Worm (Caenorhabditis elegans) whole organism, L2 larva: ENCODE data around the gene gtf-2E1.
A peak's percentile ranks its signal among the peaks of the same experiment; 100 is the strongest.

Source experiments
- C34F6.9 ChIP-seq: fragments of 150-350 bp; optimal IDR thresholded peaks from 2 replicates; lab custom pipeline; 2014; ENCODE audit warnings: missing biosample characterization, missing genetic modification characterization
- F13H6.1 ChIP-seq: sonication (generic microtip); optimal IDR thresholded peaks from 2 replicates; lab custom pipeline; 2016; ENCODE audit warnings: missing genetic modification characterization, missing compliant biosample characterization
- Y55F3AM.14 ChIP-seq: fragments of 200-800 bp; sonication (Bioruptor generic); optimal IDR thresholded peaks from 2 replicates; lab custom pipeline; 2018; ENCODE audit warnings: mild to moderate bottlenecking, missing genetic modification characterization, missing compliant biosample characterization
- ZK546.5 ChIP-seq: sonication (generic microtip); optimal IDR thresholded peaks from 2 replicates; lab custom pipeline; 2017; ENCODE audit warnings: missing biosample characterization, missing genetic modification characterization
- alr-1 ChIP-seq: fragments of 150-350 bp; optimal IDR thresholded peaks from 2 replicates; lab custom pipeline; 2014; ENCODE audit warnings: missing biosample characterization, missing genetic modification characterization
- aly-2 ChIP-seq: fragments of 150-350 bp; optimal IDR thresholded peaks from 2 replicates; lab custom pipeline; 2014; ENCODE audit warnings: missing biosample characterization, missing genetic modification characterization
- ceh-16 ChIP-seq: fragments of 150-350 bp; optimal IDR thresholded peaks from 2 replicates; lab custom pipeline; 2014; ENCODE audit warnings: missing biosample characterization, missing genetic modification characterization
- crh-2 ChIP-seq: sonication (generic microtip); optimal IDR thresholded peaks from 2 replicates; lab custom pipeline; 2017; ENCODE audit warnings: missing biosample characterization, missing genetic modification characterization
- dmd-4 ChIP-seq: sonication (generic microtip); optimal IDR thresholded peaks from 2 replicates; lab custom pipeline; 2017; ENCODE audit warnings: missing biosample characterization, missing genetic modification characterization
- egl-27 ChIP-seq: sonication (generic microtip); optimal IDR thresholded peaks from 3 replicates; lab custom pipeline; 2017; ENCODE audit warnings: missing biosample characterization, missing genetic modification reagents, missing genetic modification characterization
- elt-1 ChIP-seq: fragments of 150-350 bp; optimal IDR thresholded peaks from 2 replicates; lab custom pipeline; 2014; ENCODE audit warnings: missing biosample characterization, missing genetic modification characterization
- elt-3 ChIP-seq: sonication (generic microtip); optimal IDR thresholded peaks from 2 replicates; lab custom pipeline; 2017; ENCODE audit warnings: missing biosample characterization, missing genetic modification characterization
- gmeb-1 ChIP-seq: fragments of 150-350 bp; optimal IDR thresholded peaks from 2 replicates; lab custom pipeline; 2014; ENCODE audit warnings: missing biosample characterization, missing genetic modification characterization
- lsy-2 ChIP-seq, 2 experiments: fragments of 150-350 bp in 1 of 2; sonication (generic microtip) in 1 of 2; optimal IDR thresholded peaks; 2 replicates each; lab custom pipeline; 2014 to 2017; ENCODE audit warnings: missing biosample characterization in 2 of 2, missing genetic modification characterization in 2 of 2
- mab-5 ChIP-seq: fragments of 150-350 bp; optimal IDR thresholded peaks from 2 replicates; lab custom pipeline; 2014; ENCODE audit warnings: missing biosample characterization, missing genetic modification characterization
- mbf-1 ChIP-seq: sonication (generic microtip); optimal IDR thresholded peaks from 2 replicates; lab custom pipeline; 2017; ENCODE audit warnings: missing biosample characterization, missing genetic modification characterization
- nhr-11 ChIP-seq: fragments of 150-350 bp; optimal IDR thresholded peaks from 2 replicates; lab custom pipeline; 2014; ENCODE audit warnings: missing biosample characterization, missing genetic modification characterization
- nhr-12 ChIP-seq: fragments of 150-350 bp; optimal IDR thresholded peaks from 2 replicates; lab custom pipeline; 2014; ENCODE audit warnings: missing biosample characterization, missing genetic modification characterization
- nhr-129 ChIP-seq: fragments of 150-350 bp; optimal IDR thresholded peaks from 2 replicates; lab custom pipeline; 2014; ENCODE audit warnings: missing biosample characterization, missing genetic modification characterization
- nhr-21 ChIP-seq: fragments of 150-350 bp; optimal IDR thresholded peaks from 2 replicates; lab custom pipeline; 2014; ENCODE audit warnings: missing biosample characterization, missing genetic modification characterization
- nhr-23 ChIP-seq: fragments of 150-350 bp; optimal IDR thresholded peaks from 2 replicates; lab custom pipeline; 2014; ENCODE audit warnings: missing biosample characterization, missing genetic modification reagents, missing genetic modification characterization
- nhr-237 ChIP-seq: fragments of 150-350 bp; optimal IDR thresholded peaks from 2 replicates; lab custom pipeline; 2014; ENCODE audit warnings: missing biosample characterization, missing genetic modification characterization
- nhr-25 ChIP-seq: fragments of 150-350 bp; sonication (generic microtip); optimal IDR thresholded peaks from 3 replicates; lab custom pipeline; 2014; ENCODE audit warnings: missing biosample characterization, missing genetic modification characterization
- nhr-6 ChIP-seq: fragments of 150-350 bp; optimal IDR thresholded peaks from 2 replicates; lab custom pipeline; 2014; ENCODE audit warnings: missing biosample characterization, missing genetic modification characterization
- nhr-77 ChIP-seq: fragments of 150-350 bp; optimal IDR thresholded peaks from 2 replicates; lab custom pipeline; 2014; ENCODE audit warnings: missing biosample characterization, missing genetic modification characterization
- peb-1 ChIP-seq: fragments of 150-350 bp; optimal IDR thresholded peaks from 2 replicates; lab custom pipeline; 2014; ENCODE audit warnings: missing biosample characterization, missing genetic modification characterization
- sem-4 ChIP-seq: fragments of 150-350 bp; optimal IDR thresholded peaks from 2 replicates; lab custom pipeline; 2014; ENCODE audit warnings: missing biosample characterization, missing genetic modification reagents, missing genetic modification characterization
- skn-1 ChIP-seq: sonication (generic microtip); optimal IDR thresholded peaks from 2 replicates; lab custom pipeline; 2017; ENCODE audit warnings: missing biosample characterization, missing genetic modification characterization
- unc-55 ChIP-seq: fragments of 150-350 bp; sonication (generic microtip); optimal IDR thresholded peaks from 3 replicates; lab custom pipeline; 2014; ENCODE audit warnings: missing biosample characterization, missing genetic modification reagents, missing genetic modification characterization
- ztf-4 ChIP-seq: fragments of 150-350 bp; optimal IDR thresholded peaks from 2 replicates; lab custom pipeline; 2014; ENCODE audit warnings: missing biosample characterization, missing genetic modification characterization

The gtf-2E1 gene

DNA sequence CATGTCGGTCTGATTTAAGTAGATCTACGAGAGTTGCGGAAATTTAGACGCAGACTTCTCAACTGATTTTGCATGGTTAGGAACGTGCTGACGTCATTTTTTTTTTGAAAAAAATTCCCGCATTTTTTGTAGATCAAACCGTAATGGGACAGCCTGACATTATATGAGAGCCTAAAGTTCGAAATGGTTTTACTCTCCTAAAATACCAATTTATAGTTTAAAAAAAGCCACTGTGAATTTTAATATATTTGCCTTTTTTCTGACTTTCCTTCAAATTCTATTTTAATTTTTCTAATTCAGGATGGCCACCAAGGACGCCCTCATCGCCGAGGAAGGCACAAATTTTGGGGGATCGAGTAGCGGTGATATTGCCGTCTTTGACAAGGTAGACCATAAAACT lies 13.9 kb downstream of the gtf-2E1 start, which contains the start of gene atgp-1:
TSS of gene atgp-1 (plus strand) at position 301 of the 400 bp plus-strand sequence.
- TF ChIP-seq peb-1 = no peak
- TF ChIP-seq nhr-12 = no peak
- TF ChIP-seq nhr-23 = no peak
- no peak for TF ChIP-seq elt-3 (tag; lab: Kevin White, UChicago)
- TF ChIP-seq mab-5 = no peak
- TF ChIP-seq sem-4 (tag; lab: Kevin White, UChicago) = no peak
- no peak for TF ChIP-seq ZK546.5 (tag; lab: Kevin White, UChicago)
- no peak for TF ChIP-seq egl-27 (tag; lab: Kevin White, UChicago)
- TF ChIP-seq mbf-1 (tag; lab: Kevin White, UChicago) = no peak
- TF ChIP-seq F13H6.1 (tag; lab: Kevin White, UChicago) = no peak
- no peak for TF ChIP-seq alr-1 (tag; lab: Kevin White, UChicago)
- TF ChIP-seq ztf-4 (tag; lab: Kevin White, UChicago) = no peak
- TF ChIP-seq Y55F3AM.14 (GFP tag; lab: Kevin White, UChicago) = no peak

DNA sequence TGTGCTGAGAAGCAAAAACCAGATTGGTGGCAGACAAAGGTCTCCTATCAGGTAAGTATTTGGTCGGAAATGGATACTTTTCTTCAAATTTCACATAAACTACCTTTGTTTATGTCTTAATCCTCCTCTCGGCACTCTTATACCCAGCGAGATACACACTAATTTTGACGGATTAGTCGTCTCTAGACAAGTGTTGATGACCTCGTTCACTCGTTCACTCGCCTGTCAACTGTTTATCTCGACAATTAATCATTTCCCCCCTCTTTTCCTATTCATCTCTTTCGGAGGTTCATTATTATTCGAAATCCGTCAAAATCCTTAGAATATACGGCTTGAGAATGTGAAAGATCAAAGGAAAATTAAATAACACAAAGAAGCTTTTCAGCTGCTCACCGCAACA lies 14.6 kb downstream of the gtf-2E1 start:
- TF ChIP-seq crh-2 (tag; lab: Kevin White, UChicago) = no peak
- TF ChIP-seq nhr-6 (tag; lab: Kevin White, UChicago) = no peak
- TF ChIP-seq ZK546.5 (tag; lab: Kevin White, UChicago) = no peak
- peak; percentile 17 for TF ChIP-seq ceh-16 (tag; lab: Kevin White, UChicago)
- TF ChIP-seq nhr-25 (tag; lab: Kevin White, UChicago) = no peak
- TF ChIP-seq nhr-11 = no peak

DNA sequence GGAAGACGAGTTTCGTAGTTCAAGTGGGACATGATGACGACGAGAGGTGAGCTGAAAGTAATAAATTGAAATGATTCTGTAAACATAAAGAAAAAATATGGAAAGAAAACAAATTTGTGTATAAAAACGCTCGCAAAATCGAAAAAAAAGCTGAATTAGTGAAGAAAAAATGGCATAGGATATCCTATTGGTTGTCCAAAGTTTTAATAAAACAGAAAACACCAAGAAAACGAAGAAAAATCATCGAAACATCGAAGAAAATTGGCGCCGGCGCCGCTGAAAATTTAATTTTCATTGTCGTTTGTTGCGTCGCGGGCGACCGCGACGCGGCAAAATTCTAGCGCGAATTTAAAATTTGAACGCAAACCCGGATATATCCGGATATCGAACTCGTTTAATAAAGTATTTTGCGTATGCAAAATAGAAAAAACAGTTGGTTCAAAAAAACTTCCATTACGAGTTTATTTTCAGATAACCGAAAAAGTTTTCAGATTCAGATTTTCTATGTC lies 18.6 kb downstream of the gtf-2E1 start, which contains the start of gene gln-5:
TSS of gene gln-5 (minus strand) at position 51 of the 509 bp plus-strand sequence.
- no peak for TF ChIP-seq skn-1 (tag; lab: Kevin White, UChicago)
- TF ChIP-seq nhr-77 (tag; lab: Kevin White, UChicago) = no peak
- TF ChIP-seq unc-55 (GFP tag; lab: Kevin White, UChicago) = no peak

DNA sequence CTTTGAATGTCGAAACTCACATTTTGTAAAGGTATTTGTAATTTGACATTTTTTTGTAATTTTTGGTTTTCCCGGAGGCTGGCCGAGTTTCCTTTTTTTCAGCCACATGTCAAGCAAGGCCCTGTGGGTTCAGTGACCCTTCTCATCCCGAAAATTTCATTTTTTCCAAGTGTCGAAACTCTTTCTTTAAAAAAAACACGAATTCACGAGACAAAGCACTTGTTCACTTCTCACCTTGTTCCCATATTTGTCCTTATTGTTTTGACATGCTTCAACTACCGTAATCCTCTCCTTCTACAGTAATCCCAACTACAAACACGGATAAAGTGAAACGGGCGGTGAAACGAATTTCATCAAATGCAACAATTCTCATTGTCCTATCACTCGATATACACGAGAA lies 20.2 kb downstream of the gtf-2E1 start, which contains the start of gene lhfp-4:
TSS of gene lhfp-4 (plus strand) at position 301 of the 400 bp plus-strand sequence.
- TF ChIP-seq peb-1 = no peak
- TF ChIP-seq aly-2 = no peak

DNA sequence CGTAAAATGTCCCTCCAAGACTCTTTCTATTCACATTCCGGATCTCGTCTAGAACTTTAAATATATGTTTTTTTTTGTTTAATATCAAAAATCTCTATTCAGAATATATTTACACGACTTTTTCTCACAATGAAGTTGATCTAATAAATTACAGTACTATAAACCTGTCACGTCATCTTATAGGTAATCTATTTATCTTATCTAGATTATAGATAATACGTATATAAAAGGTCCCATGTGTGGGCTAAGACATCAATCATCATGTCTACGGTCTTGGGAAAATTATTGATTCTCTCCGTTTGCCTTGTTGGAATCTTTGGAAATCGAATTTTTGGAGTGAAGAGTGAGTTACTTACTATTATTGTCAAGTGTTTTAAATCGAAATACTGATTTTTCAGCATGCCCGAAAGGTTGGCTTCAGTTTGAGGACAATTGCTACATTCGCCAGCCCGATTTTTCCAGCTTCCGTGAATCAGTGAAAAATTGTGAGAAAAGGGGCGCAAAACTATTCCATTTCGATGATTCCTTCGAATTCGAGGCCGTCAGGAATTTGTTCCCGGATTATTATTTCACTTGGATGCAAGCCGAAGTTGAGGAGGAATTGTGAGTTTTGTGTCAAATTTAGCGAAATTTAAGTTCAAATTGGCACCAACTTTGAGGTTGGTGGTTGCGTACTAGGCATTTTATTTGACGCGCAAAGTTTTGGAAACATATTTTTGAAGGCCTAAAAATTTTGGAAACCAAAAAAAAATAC lies 21.8 kb downstream of the gtf-2E1 start, which contains the start of gene clec-196:
TSS of gene clec-196 (plus strand) at position 252 of the 754 bp plus-strand sequence.
- peak in 1 of 2 experiments; percentile 42 for TF ChIP-seq lsy-2 (tag; optimal IDR thresholded peaks at IDR 0.05; lab: Kevin White, UChicago)
- peak; percentile 22 for TF ChIP-seq C34F6.9
- no peak for TF ChIP-seq nhr-21 (tag; lab: Kevin White, UChicago)
- no peak for TF ChIP-seq unc-55 (GFP tag; lab: Kevin White, UChicago)
- no peak for TF ChIP-seq aly-2

DNA sequence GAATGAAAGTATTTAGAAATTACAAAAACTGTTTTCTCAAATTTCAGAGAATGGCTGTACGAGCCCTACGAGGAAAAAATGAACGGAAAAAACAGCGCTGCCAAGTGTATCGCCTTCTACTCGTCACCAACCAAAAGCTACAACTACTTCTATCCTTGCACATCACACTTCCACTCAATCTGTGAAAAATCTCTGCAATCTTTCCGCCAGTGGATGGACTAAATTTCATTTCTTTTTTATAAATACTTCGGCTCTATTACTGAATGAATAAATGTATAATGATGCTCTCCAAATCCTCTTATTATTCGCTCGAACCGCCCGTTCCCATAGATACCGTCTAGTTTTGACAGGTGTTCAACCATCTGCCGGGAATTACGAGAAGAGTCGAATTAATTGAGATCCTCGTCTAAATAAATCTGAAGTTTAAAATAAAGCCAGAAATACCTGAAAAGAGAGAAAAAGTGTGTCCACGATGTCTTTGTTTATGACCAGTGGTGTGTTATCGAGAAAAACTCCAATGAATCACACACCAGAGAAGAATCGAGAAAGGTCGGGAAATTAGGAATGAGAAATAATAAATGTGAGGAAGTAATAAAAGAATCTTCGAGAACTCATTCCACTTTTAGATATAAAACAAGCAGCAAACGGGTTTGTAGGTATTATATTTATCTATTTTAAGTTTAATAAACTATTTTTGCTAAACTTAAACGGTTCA lies 22.5 kb downstream of the gtf-2E1 start:
- TF ChIP-seq unc-55 (GFP tag; lab: Kevin White, UChicago) = peak; percentile 11
- no peak for TF ChIP-seq gmeb-1 (tag; lab: Kevin White, UChicago)
- TF ChIP-seq nhr-237 (tag; lab: Kevin White, UChicago) = no peak
- TF ChIP-seq egl-27 (tag; lab: Kevin White, UChicago) = no peak
- TF ChIP-seq aly-2 = no peak
- TF ChIP-seq peb-1 = no peak
- no peak for TF ChIP-seq dmd-4 (tag; lab: Kevin White, UChicago)
- no peak for TF ChIP-seq nhr-6 (tag; lab: Kevin White, UChicago)
- TF ChIP-seq F13H6.1 (tag; lab: Kevin White, UChicago) = no peak
- TF ChIP-seq lsy-2 (tag; optimal IDR thresholded peaks at IDR 0.05; lab: Kevin White, UChicago) = no peak
- no peak for TF ChIP-seq elt-1 (tag; lab: Kevin White, UChicago)
- TF ChIP-seq ZK546.5 (tag; lab: Kevin White, UChicago) = no peak
- TF ChIP-seq skn-1 (tag; lab: Kevin White, UChicago) = no peak
- no peak for TF ChIP-seq nhr-12
- TF ChIP-seq nhr-129 = peak; percentile 32
- no peak for TF ChIP-seq C34F6.9
